Worm (Caenorhabditis elegans) whole organism, late embryonic: ENCODE results near the gene B0507.3.
"Not testable (repeated sequence)": the region's sequence is repeated elsewhere in the genome, so short reads cannot be mapped to it uniquely, and the experiment has no call there.

Source experiments
- ceh-34 ChIP-seq: sonication (generic microtip); optimal IDR thresholded peaks from 2 replicates; lab custom pipeline; 2016; ENCODE audit warnings: mild to moderate bottlenecking, missing genetic modification characterization, missing compliant biosample characterization
- sox-4 ChIP-seq: sonication (generic microtip); optimal IDR thresholded peaks from 2 replicates; lab custom pipeline; 2017; ENCODE audit warnings: mild to moderate bottlenecking, missing genetic modification characterization, inconsistent platforms, missing compliant biosample characterization
- tbx-7 ChIP-seq: sonication (generic microtip); optimal IDR thresholded peaks from 2 replicates; lab custom pipeline; 2016; ENCODE audit warnings: missing genotype, missing genetic modification characterization, missing compliant biosample characterization

The B0507.3 gene

DNA sequence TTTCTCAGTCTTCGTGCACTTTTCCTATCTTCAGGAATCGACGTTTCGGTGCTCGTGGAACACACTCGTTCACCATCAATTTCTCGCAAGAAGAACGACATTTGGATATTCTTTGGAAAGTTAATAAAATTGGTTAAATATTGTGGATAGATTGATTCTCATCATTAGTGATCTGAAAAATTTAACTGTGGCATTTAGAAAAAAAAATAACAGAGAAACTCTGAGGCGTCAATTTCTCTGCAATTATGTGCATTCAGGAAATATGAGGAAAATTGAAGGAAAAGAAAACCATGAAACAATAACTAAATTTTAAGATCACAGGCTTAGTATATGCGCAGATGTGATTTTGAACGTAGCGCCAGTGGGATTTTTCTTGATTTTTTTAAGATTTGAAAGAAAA is 51.1 kb downstream of the B0507.3 start, which contains the start of gene rpm-1:
rpm-1 (minus strand) TSS at position 101 of the 400 bp plus-strand sequence.
- not testable (repeated sequence) for TF ChIP-seq ceh-34 (tag; lab: Kevin White, UChicago); sox-4 (tag; lab: Kevin White, UChicago); tbx-7
- TF ChIP-seq, all 69 proteins: peak for 0; not testable (repeated sequence) for 69
